Fruit fly (Drosophila melanogaster) whole organism, embryonic: Measurements from ENCODE around the gene Pex3.

ENCODE experiments used
- CG17359 ChIP-seq: fragments of 200-800 bp; sonication (Bioruptor generic); optimal IDR thresholded peaks from 3 replicates; lab custom pipeline; 2018; ENCODE audit warnings: missing biosample characterization, mild to moderate bottlenecking, missing genetic modification characterization, moderate library complexity
- CG17568 ChIP-seq: fragments of 200-800 bp; sonication (Bioruptor generic); optimal IDR thresholded peaks from 2 replicates; lab custom pipeline; 2018; ENCODE audit warnings: missing biosample characterization, mild to moderate bottlenecking, missing genetic modification characterization, moderate library complexity
- CG18476 ChIP-seq: fragments of 200-800 bp; sonication (Bioruptor generic); optimal IDR thresholded peaks from 2 replicates; lab custom pipeline; 2016; ENCODE audit warnings: missing biosample characterization, mild to moderate bottlenecking, missing genetic modification characterization
- CG6175 ChIP-seq: fragments of 200-800 bp; sonication (Bioruptor generic); IDR thresholded peaks from 3 replicates; pipeline ENCODE4 v1.3.6; 2022; ENCODE audit warnings: missing biosample characterization, missing genetic modification characterization
- CG6272 ChIP-seq: fragments of 200-800 bp; sonication (Bioruptor generic); IDR thresholded peaks from 2 replicates; pipeline ENCODE4 v1.3.6; 2022; ENCODE audit warnings: missing biosample characterization, missing genetic modification characterization
- CG7928 ChIP-seq: fragments of 200-800 bp; sonication (Bioruptor generic); optimal IDR thresholded peaks from 2 replicates; lab custom pipeline; 2017; ENCODE audit warnings: missing biosample characterization, mild to moderate bottlenecking, missing genetic modification characterization
- CrebB ChIP-seq: fragments of 200-800 bp; sonication (Bioruptor generic); optimal IDR thresholded peaks from 3 replicates; lab custom pipeline; 2018; ENCODE audit warnings: missing biosample characterization, mild to moderate bottlenecking, missing genetic modification characterization
- Gug ChIP-seq: fragments of 200-800 bp; sonication (Bioruptor generic); IDR thresholded peaks from 4 replicates; pipeline ENCODE4 v1.3.6; 2022; ENCODE audit warnings: missing biosample characterization, missing genetic modification characterization
- bsh ChIP-seq, 2 experiments: fragments of 200-800 bp; sonication (Bioruptor generic); optimal IDR thresholded peaks; 2 replicates each; lab custom pipeline; 2017 to 2018; ENCODE audit warnings: mild to moderate bottlenecking in 2 of 2, missing biosample characterization in 2 of 2, missing genetic modification characterization in 2 of 2, moderate library complexity in 1 of 2
- lilli ChIP-seq: fragments of 200-800 bp; sonication (Bioruptor generic); optimal IDR thresholded peaks from 3 replicates; lab custom pipeline; 2016; ENCODE audit warnings: missing biosample characterization, missing genetic modification characterization
- sima ChIP-seq: fragments of 200-800 bp; sonication (Bioruptor generic); optimal IDR thresholded peaks from 2 replicates; lab custom pipeline; 2016; ENCODE audit warnings: missing biosample characterization, missing genetic modification characterization
- yki ChIP-seq: fragments of >200 bp; optimal IDR thresholded peaks from 3 replicates; lab custom pipeline; 2018

- TF ChIP-seq CG6175 = no peak
- TF ChIP-seq sima (GFP tag; lab: Kevin White, UChicago) = no peak
- no peak for TF ChIP-seq CG17568 (GFP tag; lab: Kevin White, UChicago)
- no peak for TF ChIP-seq bsh (GFP tag; optimal IDR thresholded peaks at IDR 0.05; lab: Kevin White, UChicago)
- TF ChIP-seq CrebB = no peak
- no peak for TF ChIP-seq CG17359 (tag; lab: Kevin White, UChicago)
- TF ChIP-seq CG18476 (GFP tag; lab: Kevin White, UChicago) = no peak
- no peak for TF ChIP-seq yki (lab: Kevin White, UChicago)
- TF ChIP-seq CG6272 (GFP tag; lab: Robert Waterston, UW) = no peak
- no peak for TF ChIP-seq Gug (GFP tag; lab: Robert Waterston, UW)
- TF ChIP-seq lilli = no peak
- TF ChIP-seq CG7928 (GFP tag; lab: Kevin White, UChicago) = no peak
These were observed 45.6 kb downstream of the Pex3 start for dm6 chr3L:15189707-15190106.
